Worm (Caenorhabditis elegans) whole organism, L2 larva: ENCODE measurements around the gene acp-6.

ENCODE experiments used
- C34F6.9 ChIP-seq: fragments of 150-350 bp; optimal IDR thresholded peaks from 2 replicates; lab custom pipeline; 2014; ENCODE audit warnings: missing biosample characterization, missing genetic modification characterization
- F13H6.1 ChIP-seq: sonication (generic microtip); optimal IDR thresholded peaks from 2 replicates; lab custom pipeline; 2016; ENCODE audit warnings: missing genetic modification characterization, missing compliant biosample characterization
- R02D3.7 ChIP-seq: fragments of 150-350 bp; optimal IDR thresholded peaks from 2 replicates; lab custom pipeline; 2014; ENCODE audit warnings: missing biosample characterization, missing genetic modification characterization
- Y55F3AM.14 ChIP-seq: fragments of 200-800 bp; sonication (Bioruptor generic); optimal IDR thresholded peaks from 2 replicates; lab custom pipeline; 2018; ENCODE audit warnings: mild to moderate bottlenecking, missing genetic modification characterization, missing compliant biosample characterization
- ZK546.5 ChIP-seq: sonication (generic microtip); optimal IDR thresholded peaks from 2 replicates; lab custom pipeline; 2017; ENCODE audit warnings: missing biosample characterization, missing genetic modification characterization
- alr-1 ChIP-seq: fragments of 150-350 bp; optimal IDR thresholded peaks from 2 replicates; lab custom pipeline; 2014; ENCODE audit warnings: missing biosample characterization, missing genetic modification characterization
- aly-2 ChIP-seq: fragments of 150-350 bp; optimal IDR thresholded peaks from 2 replicates; lab custom pipeline; 2014; ENCODE audit warnings: missing biosample characterization, missing genetic modification characterization
- ama-1 ChIP-seq: fragments of 150-350 bp; optimal IDR thresholded peaks from 2 replicates; lab custom pipeline; 2018; ENCODE audit warnings: inconsistent platforms
- blmp-1 ChIP-seq: sonication (generic microtip); optimal IDR thresholded peaks from 2 replicates; lab custom pipeline; 2017; ENCODE audit warnings: missing genetic modification characterization, mild to moderate bottlenecking, missing compliant biosample characterization, antibody characterized with exemption, moderate library complexity; ENCODE audit not compliant: insufficient read depth
- ceh-16 ChIP-seq: fragments of 150-350 bp; optimal IDR thresholded peaks from 2 replicates; lab custom pipeline; 2014; ENCODE audit warnings: missing biosample characterization, missing genetic modification characterization
- ceh-82 ChIP-seq: fragments of 150-350 bp; optimal IDR thresholded peaks from 2 replicates; lab custom pipeline; 2014; ENCODE audit warnings: missing biosample characterization, missing genetic modification characterization
- crh-2 ChIP-seq: sonication (generic microtip); optimal IDR thresholded peaks from 2 replicates; lab custom pipeline; 2017; ENCODE audit warnings: missing biosample characterization, missing genetic modification characterization
- dmd-4 ChIP-seq: sonication (generic microtip); optimal IDR thresholded peaks from 2 replicates; lab custom pipeline; 2017; ENCODE audit warnings: missing biosample characterization, missing genetic modification characterization
- egl-27 ChIP-seq: sonication (generic microtip); optimal IDR thresholded peaks from 3 replicates; lab custom pipeline; 2017; ENCODE audit warnings: missing biosample characterization, missing genetic modification reagents, missing genetic modification characterization
- elt-1 ChIP-seq: fragments of 150-350 bp; optimal IDR thresholded peaks from 2 replicates; lab custom pipeline; 2014; ENCODE audit warnings: missing biosample characterization, missing genetic modification characterization
- elt-3 ChIP-seq: sonication (generic microtip); optimal IDR thresholded peaks from 2 replicates; lab custom pipeline; 2017; ENCODE audit warnings: missing biosample characterization, missing genetic modification characterization
- fos-1 ChIP-seq: fragments of 150-350 bp; optimal IDR thresholded peaks from 2 replicates; lab custom pipeline; 2014; ENCODE audit warnings: missing biosample characterization, missing genetic modification characterization
- gmeb-1 ChIP-seq: fragments of 150-350 bp; optimal IDR thresholded peaks from 2 replicates; lab custom pipeline; 2014; ENCODE audit warnings: missing biosample characterization, missing genetic modification characterization
- lin-11 ChIP-seq: fragments of 150-350 bp; sonication (generic microtip); optimal IDR thresholded peaks from 2 replicates; lab custom pipeline; 2014; ENCODE audit warnings: missing biosample characterization, missing genetic modification characterization, inconsistent platforms, mixed read lengths
- lin-13 ChIP-seq: fragments of 150-350 bp; optimal IDR thresholded peaks from 2 replicates; lab custom pipeline; 2014; ENCODE audit warnings: missing biosample characterization, missing genetic modification reagents, missing genetic modification characterization
- lin-39 ChIP-seq: fragments of 150-350 bp; optimal IDR thresholded peaks from 2 replicates; lab custom pipeline; 2014; ENCODE audit warnings: missing biosample characterization, missing genetic modification reagents, missing genetic modification characterization
- lsy-2 ChIP-seq, 2 experiments: fragments of 150-350 bp in 1 of 2; sonication (generic microtip) in 1 of 2; optimal IDR thresholded peaks; 2 replicates each; lab custom pipeline; 2014 to 2017; ENCODE audit warnings: missing biosample characterization in 2 of 2, missing genetic modification characterization in 2 of 2
- mab-5 ChIP-seq: fragments of 150-350 bp; optimal IDR thresholded peaks from 2 replicates; lab custom pipeline; 2014; ENCODE audit warnings: missing biosample characterization, missing genetic modification characterization
- mbf-1 ChIP-seq: sonication (generic microtip); optimal IDR thresholded peaks from 2 replicates; lab custom pipeline; 2017; ENCODE audit warnings: missing biosample characterization, missing genetic modification characterization
- mdl-1 ChIP-seq, 2 experiments: fragments of 150-350 bp in 1 of 2; sonication (generic microtip) in 1 of 2; optimal IDR thresholded peaks; 2 replicates each; lab custom pipeline; 2017; ENCODE audit warnings: missing biosample characterization in 2 of 2, missing genetic modification characterization in 2 of 2
- nhr-10 ChIP-seq: sonication (generic microtip); optimal IDR thresholded peaks from 2 replicates; lab custom pipeline; 2017; ENCODE audit warnings: missing biosample characterization, missing genetic modification characterization
- nhr-11 ChIP-seq: fragments of 150-350 bp; optimal IDR thresholded peaks from 2 replicates; lab custom pipeline; 2014; ENCODE audit warnings: missing biosample characterization, missing genetic modification characterization
- nhr-12 ChIP-seq: fragments of 150-350 bp; optimal IDR thresholded peaks from 2 replicates; lab custom pipeline; 2014; ENCODE audit warnings: missing biosample characterization, missing genetic modification characterization
- nhr-129 ChIP-seq: fragments of 150-350 bp; optimal IDR thresholded peaks from 2 replicates; lab custom pipeline; 2014; ENCODE audit warnings: missing biosample characterization, missing genetic modification characterization
- nhr-21 ChIP-seq: fragments of 150-350 bp; optimal IDR thresholded peaks from 2 replicates; lab custom pipeline; 2014; ENCODE audit warnings: missing biosample characterization, missing genetic modification characterization
- nhr-23 ChIP-seq: fragments of 150-350 bp; optimal IDR thresholded peaks from 2 replicates; lab custom pipeline; 2014; ENCODE audit warnings: missing biosample characterization, missing genetic modification reagents, missing genetic modification characterization
- nhr-237 ChIP-seq: fragments of 150-350 bp; optimal IDR thresholded peaks from 2 replicates; lab custom pipeline; 2014; ENCODE audit warnings: missing biosample characterization, missing genetic modification characterization
- nhr-25 ChIP-seq: fragments of 150-350 bp; sonication (generic microtip); optimal IDR thresholded peaks from 3 replicates; lab custom pipeline; 2014; ENCODE audit warnings: missing biosample characterization, missing genetic modification characterization
- nhr-6 ChIP-seq: fragments of 150-350 bp; optimal IDR thresholded peaks from 2 replicates; lab custom pipeline; 2014; ENCODE audit warnings: missing biosample characterization, missing genetic modification characterization
- nhr-77 ChIP-seq: fragments of 150-350 bp; optimal IDR thresholded peaks from 2 replicates; lab custom pipeline; 2014; ENCODE audit warnings: missing biosample characterization, missing genetic modification characterization
- peb-1 ChIP-seq: fragments of 150-350 bp; optimal IDR thresholded peaks from 2 replicates; lab custom pipeline; 2014; ENCODE audit warnings: missing biosample characterization, missing genetic modification characterization
- sem-4 ChIP-seq: fragments of 150-350 bp; optimal IDR thresholded peaks from 2 replicates; lab custom pipeline; 2014; ENCODE audit warnings: missing biosample characterization, missing genetic modification reagents, missing genetic modification characterization
- skn-1 ChIP-seq: sonication (generic microtip); optimal IDR thresholded peaks from 2 replicates; lab custom pipeline; 2017; ENCODE audit warnings: missing biosample characterization, missing genetic modification characterization
- sma-3 ChIP-seq: sonication (generic microtip); optimal IDR thresholded peaks from 2 replicates; lab custom pipeline; 2016; ENCODE audit warnings: missing genetic modification reagents, missing genetic modification characterization, missing compliant biosample characterization
- sma-9 ChIP-seq, 2 experiments: fragments of 150-350 bp in 1 of 2; sonication (generic microtip) in 1 of 2; optimal IDR thresholded peaks; 2 replicates each; lab custom pipeline; 2014 to 2016; ENCODE audit warnings: missing genetic modification characterization in 2 of 2, mild to moderate bottlenecking in 1 of 2, missing biosample characterization in 1 of 2, missing compliant biosample characterization in 1 of 2, missing genetic modification reagents in 1 of 2, moderate library complexity in 1 of 2
- snpc-4 ChIP-seq: fragments of 150-350 bp; optimal IDR thresholded peaks from 2 replicates; lab custom pipeline; 2014; ENCODE audit warnings: missing biosample characterization, missing genetic modification characterization
- unc-39 ChIP-seq: fragments of 150-350 bp; optimal IDR thresholded peaks from 2 replicates; lab custom pipeline; 2014; ENCODE audit warnings: missing biosample characterization, missing genetic modification characterization
- unc-55 ChIP-seq: fragments of 150-350 bp; sonication (generic microtip); optimal IDR thresholded peaks from 3 replicates; lab custom pipeline; 2014; ENCODE audit warnings: missing biosample characterization, missing genetic modification reagents, missing genetic modification characterization
- unc-62 ChIP-seq: fragments of 150-350 bp; optimal IDR thresholded peaks from 2 replicates; lab custom pipeline; 2014; ENCODE audit warnings: missing biosample characterization, missing genetic modification reagents, missing genetic modification characterization
- zag-1 ChIP-seq: fragments of 150-350 bp; optimal IDR thresholded peaks from 2 replicates; lab custom pipeline; 2014; ENCODE audit warnings: missing biosample characterization, missing genetic modification characterization
- ztf-1 ChIP-seq: fragments of 200-800 bp; sonication (Bioruptor generic); conservative IDR thresholded peaks from 2 replicates; pipeline ENCODE4 v1.3.6; 2022; ENCODE audit warnings: missing genetic modification characterization, missing compliant biosample characterization
- ztf-11 ChIP-seq: sonication (generic microtip); optimal IDR thresholded peaks from 2 replicates; lab custom pipeline; 2017; ENCODE audit warnings: missing biosample characterization, missing genetic modification characterization
- ztf-4 ChIP-seq: fragments of 150-350 bp; optimal IDR thresholded peaks from 2 replicates; lab custom pipeline; 2014; ENCODE audit warnings: missing biosample characterization, missing genetic modification characterization

acp-6 gene

DNA sequence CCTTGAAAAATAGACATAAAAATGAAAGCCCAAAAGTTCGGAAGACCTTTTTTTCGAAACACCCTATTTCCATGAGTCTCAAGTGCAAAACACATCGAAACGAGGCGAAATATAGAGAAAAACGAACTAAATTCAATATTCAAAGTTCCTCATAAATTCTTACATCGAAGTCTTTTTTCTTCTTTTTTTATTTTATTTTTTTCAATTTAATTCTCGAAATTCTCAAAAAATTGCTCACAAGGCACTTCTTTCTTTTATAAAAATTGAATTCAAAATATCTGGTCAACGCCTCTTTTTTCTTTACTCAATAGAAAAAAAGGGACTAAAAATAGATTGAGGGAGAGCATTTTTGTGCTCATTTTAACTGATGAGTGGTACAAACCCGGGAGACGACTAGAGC is 30.7 kb downstream of the acp-6 start:
- TF ChIP-seq crh-2 = no peak
- no peak for TF ChIP-seq unc-55 (GFP tag; lab: Kevin White, UChicago)
- TF ChIP-seq blmp-1 (tag; lab: Kevin White, UChicago) = no peak
- no peak for TF ChIP-seq fos-1
- TF ChIP-seq ztf-4 (tag; lab: Kevin White, UChicago) = no peak
- no peak for TF ChIP-seq alr-1 (tag; lab: Kevin White, UChicago)
- TF ChIP-seq R02D3.7 (tag; lab: Kevin White, UChicago) = no peak
- no peak for TF ChIP-seq mbf-1 (tag; lab: Kevin White, UChicago)
- no peak for TF ChIP-seq sma-3 (GFP tag; lab: Kevin White, UChicago)

DNA sequence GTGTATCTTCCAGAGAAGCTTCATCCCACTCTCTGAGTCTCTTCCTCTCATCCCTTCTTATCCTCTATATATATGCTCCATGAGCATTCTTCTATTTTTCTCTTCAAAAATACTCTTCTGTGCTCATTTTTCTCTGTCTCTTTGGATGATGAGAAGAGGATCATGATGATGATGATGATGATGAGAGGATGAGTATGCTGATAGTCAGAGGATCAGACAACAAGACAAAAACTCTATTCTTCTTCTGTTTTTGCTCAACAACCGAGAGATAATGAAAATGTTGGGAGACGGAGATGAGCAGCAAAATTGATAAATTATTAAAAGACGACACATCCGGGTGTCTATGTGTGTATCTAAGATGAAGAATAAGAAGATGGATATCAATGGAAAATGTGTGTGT is 32.6 kb downstream of the acp-6 start:
- TF ChIP-seq ztf-4 (tag; lab: Kevin White, UChicago) = no peak
- no peak for TF ChIP-seq ama-1 (lab: Kevin White, UChicago)
- peak; percentile 36 for TF ChIP-seq nhr-6 (tag; lab: Kevin White, UChicago)
- no peak for TF ChIP-seq nhr-77 (tag; lab: Kevin White, UChicago)
- TF ChIP-seq dmd-4 = no peak
- no peak for TF ChIP-seq R02D3.7 (tag; lab: Kevin White, UChicago)
- peak; percentile 11 for TF ChIP-seq sem-4 (tag; lab: Kevin White, UChicago)
- TF ChIP-seq mbf-1 (tag; lab: Kevin White, UChicago) = no peak
- TF ChIP-seq alr-1 (tag; lab: Kevin White, UChicago) = no peak
- TF ChIP-seq lin-11 (tag; lab: Kevin White, UChicago) = no peak
- no peak for TF ChIP-seq ztf-1 (GFP tag; lab: Robert Waterston, UW)
- TF ChIP-seq ZK546.5 (tag; lab: Kevin White, UChicago) = no peak
- TF ChIP-seq blmp-1 (tag; lab: Kevin White, UChicago) = no peak
- no peak for TF ChIP-seq unc-39
- TF ChIP-seq ceh-82 (tag; lab: Kevin White, UChicago) = no peak
- no peak for TF ChIP-seq Y55F3AM.14
- TF ChIP-seq elt-1 (tag; lab: Kevin White, UChicago) = no peak
- TF ChIP-seq snpc-4 (tag; lab: Kevin White, UChicago) = no peak
- TF ChIP-seq sma-3 (GFP tag; lab: Kevin White, UChicago) = no peak
- no peak for TF ChIP-seq gmeb-1
- TF ChIP-seq nhr-25 (tag; lab: Kevin White, UChicago) = no peak
- TF ChIP-seq ztf-11 (tag; lab: Kevin White, UChicago) = no peak
- TF ChIP-seq mdl-1 (tag; optimal IDR thresholded peaks at IDR 0.05; lab: Kevin White, UChicago) = no peak
- no peak for TF ChIP-seq nhr-12
- TF ChIP-seq fos-1 = peak; percentile 41
- TF ChIP-seq C34F6.9 (tag; lab: Kevin White, UChicago) = peak; percentile 89
- no peak for TF ChIP-seq nhr-10 (tag; lab: Kevin White, UChicago)
- peak; percentile 12 to 75 for TF ChIP-seq lsy-2 (tag; optimal IDR thresholded peaks at IDR 0.05; lab: Kevin White, UChicago)
- peak; percentile 82 for TF ChIP-seq F13H6.1 (tag; lab: Kevin White, UChicago)
- TF ChIP-seq lin-39 (tag; lab: Kevin White, UChicago) = peak; percentile 70
- TF ChIP-seq crh-2 = peak; percentile 39
- TF ChIP-seq nhr-129 (tag; lab: Kevin White, UChicago) = peak; percentile 79
- TF ChIP-seq lin-13 (GFP tag; lab: Kevin White, UChicago) = peak; percentile 23
- TF ChIP-seq unc-55 (GFP tag; lab: Kevin White, UChicago) = peak; percentile 87
- TF ChIP-seq nhr-23 (tag; lab: Kevin White, UChicago) = no peak
- no peak for TF ChIP-seq aly-2 (tag; lab: Kevin White, UChicago)
- TF ChIP-seq nhr-237 (tag; lab: Kevin White, UChicago) = no peak
- no peak for TF ChIP-seq mab-5 (tag; lab: Kevin White, UChicago)
- TF ChIP-seq peb-1 (tag; lab: Kevin White, UChicago) = no peak
- no peak for TF ChIP-seq nhr-11 (tag; lab: Kevin White, UChicago)
- no peak for TF ChIP-seq nhr-21 (tag; lab: Kevin White, UChicago)
- TF ChIP-seq sma-9 (GFP tag; optimal IDR thresholded peaks at IDR 0.05; lab: Kevin White, UChicago) = peak; percentile 71
- TF ChIP-seq sma-9 (tag; optimal IDR thresholded peaks at IDR 0.05; lab: Kevin White, UChicago) = no peak
- no peak for TF ChIP-seq skn-1 (tag; lab: Kevin White, UChicago)
- TF ChIP-seq ceh-16 (tag; lab: Kevin White, UChicago) = no peak
- TF ChIP-seq elt-3 (tag; lab: Kevin White, UChicago) = no peak
- TF ChIP-seq zag-1 (tag; lab: Kevin White, UChicago) = peak; percentile 54
- no peak for TF ChIP-seq egl-27
- no peak for TF ChIP-seq unc-62
